Worm (Caenorhabditis elegans): ENCODE measurements around the gene best-1.
A peak's percentile ranks its signal among the peaks of the same experiment; 100 is the strongest.

best-1 gene

DNA sequence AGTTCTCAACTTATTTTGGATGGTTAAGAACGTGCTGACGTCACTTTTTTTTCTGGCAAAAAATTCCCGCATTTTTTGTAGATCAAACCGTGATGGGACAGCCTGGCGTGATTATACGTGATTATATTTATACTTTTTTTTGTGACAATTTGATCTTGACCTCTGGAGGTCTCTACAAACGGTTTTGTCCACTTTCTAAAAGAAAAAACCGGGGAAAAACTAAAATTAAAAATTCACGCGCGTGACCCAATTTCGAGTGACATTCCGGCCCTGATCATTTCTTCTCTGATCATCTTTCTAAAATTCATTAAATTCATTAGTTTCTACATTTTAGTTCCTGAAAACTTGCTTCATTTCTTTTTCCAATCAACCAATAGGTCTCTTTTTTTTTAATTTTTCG, 4.7 kb downstream of the best-1 start, which contains the start of gene rde-11:
Gene rde-11 (plus strand): TSS at position 301 of the 400 bp plus-strand sequence.
- no peak for TF ChIP-seq sea-1 (GFP tag; conservative IDR thresholded peaks at IDR 0.05)

DNA sequence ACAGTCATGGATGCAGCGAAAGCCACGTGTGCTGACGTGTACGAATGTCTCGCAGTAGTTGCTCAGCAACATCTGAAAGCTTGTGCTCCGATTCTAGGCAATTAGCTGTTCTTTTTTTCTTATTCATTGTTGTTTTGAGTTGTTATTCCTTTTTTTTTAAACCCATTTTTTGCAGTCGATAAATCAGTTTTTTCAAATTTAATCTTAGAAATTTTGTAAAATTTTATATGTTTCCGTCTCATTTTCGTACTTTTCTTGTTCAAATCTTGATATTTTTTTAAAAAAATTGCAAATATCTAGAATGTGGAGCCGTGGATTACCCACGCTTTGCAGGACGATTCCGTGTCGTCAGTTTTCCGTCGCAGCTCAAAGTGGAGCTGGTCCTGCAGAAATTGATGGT, 9.2 kb downstream of the best-1 start, which contains the start of gene fask-1:
Gene fask-1 (plus strand): TSS at position 301 of the 400 bp plus-strand sequence.
- no peak for TF ChIP-seq sea-1 (GFP tag; conservative IDR thresholded peaks at IDR 0.05)
- TF ChIP-seq F13C5.2 (tag; optimal IDR thresholded peaks at IDR 0.05): no peak
- TF ChIP-seq tbx-11 (GFP tag; IDR thresholded peaks at IDR 0.05): no peak
- TF ChIP-seq ceh-36 (tag; optimal IDR thresholded peaks at IDR 0.05): no peak
- TF ChIP-seq aly-1 (tag; optimal IDR thresholded peaks at IDR 0.05): no peak
- no peak for TF ChIP-seq hmg-4 (GFP tag; optimal IDR thresholded peaks at IDR 0.05)
- TF ChIP-seq pes-1 (GFP tag; IDR thresholded peaks at IDR 0.05): no peak
- TF ChIP-seq ceh-13 (GFP tag; optimal IDR thresholded peaks at IDR 0.05): no peak
- no peak for TF ChIP-seq tra-4 (tag; optimal IDR thresholded peaks at IDR 0.05)
- TF ChIP-seq ets-7 (tag; optimal IDR thresholded peaks at IDR 0.05): no peak
- no peak for TF ChIP-seq B0310.2 (tag; optimal IDR thresholded peaks at IDR 0.05)
- TF ChIP-seq flt-1 (GFP tag; IDR thresholded peaks at IDR 0.05): no peak
- TF ChIP-seq ama-1 (optimal IDR thresholded peaks at IDR 0.05): no peak
- no peak for TF ChIP-seq hnd-1 (tag; optimal IDR thresholded peaks at IDR 0.05)
- TF ChIP-seq tbx-37 (GFP tag; conservative IDR thresholded peaks at IDR 0.05): no peak
- no peak for TF ChIP-seq hmbx-1 (tag; optimal IDR thresholded peaks at IDR 0.05)
- TF ChIP-seq scrt-1 (GFP tag; IDR thresholded peaks at IDR 0.05): no peak

ce11 chrIV:13098652-13099051, 10.9 kb downstream of the best-1 start, which contains the start of the genes dli-1, tin-9.2 and exos-4.1:
TSS of gene dli-1 (minus strand) at chrIV:13098792.
TSS of gene tin-9.2 (plus strand) at chrIV:13098995.
TSS of gene exos-4.1 (plus strand) at chrIV:13098999.
- peak; percentile 41 for TF ChIP-seq F13C5.2 (tag; optimal IDR thresholded peaks at IDR 0.05)
- no peak for TF ChIP-seq ceh-13 (GFP tag; optimal IDR thresholded peaks at IDR 0.05)

DNA sequence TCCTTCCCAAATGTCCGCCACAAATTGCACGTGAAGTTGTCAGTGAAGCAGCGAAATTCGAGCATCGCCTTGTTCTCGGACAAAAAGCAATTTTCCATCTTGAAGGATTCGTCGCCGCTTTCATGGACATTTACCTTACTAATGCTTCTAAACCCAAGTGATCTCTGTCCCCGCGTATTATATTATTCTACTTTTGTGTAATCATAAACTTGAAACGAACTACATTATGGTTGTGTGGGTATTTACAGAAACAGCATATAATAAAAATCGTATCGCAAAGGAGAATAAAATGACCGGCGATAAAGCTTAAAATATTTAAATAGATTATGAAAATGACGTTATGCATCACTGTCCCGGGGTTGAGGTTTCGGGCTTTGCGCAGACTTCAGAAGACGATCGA, 12.8 kb downstream of the best-1 start:
- no peak for TF ChIP-seq hmbx-1 (tag; optimal IDR thresholded peaks at IDR 0.05)
- no peak for TF ChIP-seq ets-7 (tag; optimal IDR thresholded peaks at IDR 0.05)
- no peak for TF ChIP-seq tra-4 (tag; optimal IDR thresholded peaks at IDR 0.05)

DNA sequence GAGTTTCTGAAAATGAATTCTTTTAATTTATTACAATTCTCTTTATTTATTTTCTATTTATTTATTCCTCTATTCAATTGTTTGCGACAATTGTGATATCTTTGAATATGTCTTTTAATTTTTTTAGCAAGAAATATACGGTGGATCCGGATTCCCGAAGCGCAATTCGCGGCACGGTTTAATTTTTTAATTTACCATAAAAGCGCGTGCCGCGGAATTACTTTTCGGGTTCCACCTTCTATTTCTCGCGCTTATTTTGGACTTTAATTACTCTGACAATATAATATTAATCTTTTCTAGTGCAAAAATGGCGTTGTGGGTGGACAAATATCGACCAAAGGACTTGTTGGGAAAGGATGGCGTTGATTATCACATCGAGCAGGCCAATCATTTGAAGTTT, 14.1 kb downstream of the best-1 start, which contains the start of gene rfc-3:
Gene rfc-3 (plus strand): TSS at position 301 of the 400 bp plus-strand sequence.
- TF ChIP-seq ceh-13 (GFP tag; optimal IDR thresholded peaks at IDR 0.05) (no peak), ama-1 (optimal IDR thresholded peaks at IDR 0.05) (peak; percentile 14), pes-1 (GFP tag; IDR thresholded peaks at IDR 0.05) (no peak), hmg-4 (GFP tag; optimal IDR thresholded peaks at IDR 0.05) (no peak), scrt-1 (GFP tag; IDR thresholded peaks at IDR 0.05) (no peak), tra-4 (tag; optimal IDR thresholded peaks at IDR 0.05) (no peak)

DNA sequence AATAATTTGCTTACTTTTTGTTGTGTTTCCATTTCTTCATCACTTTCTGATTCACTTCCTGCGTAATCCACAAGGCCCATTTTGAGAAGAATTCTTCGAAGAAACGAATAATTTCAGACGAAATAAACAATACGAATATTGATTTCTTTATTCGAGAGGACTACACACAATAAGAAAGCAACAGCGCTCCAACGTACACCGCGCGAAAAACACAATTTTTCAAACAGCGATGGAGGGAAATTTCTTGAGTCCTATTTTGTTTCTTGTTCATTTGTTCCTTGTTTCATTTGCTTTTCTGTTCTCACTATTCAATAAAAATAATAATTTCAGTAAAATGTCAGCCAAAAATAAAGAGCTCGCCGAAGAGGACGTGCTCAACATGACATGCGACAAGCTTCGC, 15.9 kb downstream of the best-1 start, which contains the start of the genes prcc-1 and C39E9.12:
Gene prcc-1 (minus strand): TSS at position 119 of the 400 bp plus-strand sequence.
Gene C39E9.12 (plus strand): TSS at position 331 of the 400 bp plus-strand sequence.
- TF ChIP-seq hnd-1 (tag; optimal IDR thresholded peaks at IDR 0.05) (no peak), scrt-1 (GFP tag; IDR thresholded peaks at IDR 0.05) (no peak), tbx-37 (GFP tag; conservative IDR thresholded peaks at IDR 0.05) (no peak), ets-7 (tag; optimal IDR thresholded peaks at IDR 0.05) (no peak), B0310.2 (tag; optimal IDR thresholded peaks at IDR 0.05) (no peak), sea-1 (GFP tag; conservative IDR thresholded peaks at IDR 0.05) (no peak), tra-4 (tag; optimal IDR thresholded peaks at IDR 0.05) (no peak), hmg-4 (GFP tag; optimal IDR thresholded peaks at IDR 0.05) (no peak), pes-1 (GFP tag; IDR thresholded peaks at IDR 0.05) (no peak), ceh-13 (GFP tag; optimal IDR thresholded peaks at IDR 0.05) (no peak), ama-1 (optimal IDR thresholded peaks at IDR 0.05) (no peak), ceh-36 (tag; optimal IDR thresholded peaks at IDR 0.05) (no peak)

- TF ChIP-seq ama-1 (optimal IDR thresholded peaks at IDR 0.05) (no peak), B0310.2 (tag; optimal IDR thresholded peaks at IDR 0.05) (no peak), sea-1 (GFP tag; conservative IDR thresholded peaks at IDR 0.05) (no peak), scrt-1 (GFP tag; IDR thresholded peaks at IDR 0.05) (no peak), ceh-36 (tag; optimal IDR thresholded peaks at IDR 0.05) (no peak), tra-4 (tag; optimal IDR thresholded peaks at IDR 0.05) (no peak), ets-7 (tag; optimal IDR thresholded peaks at IDR 0.05) (no peak), aly-1 (tag; optimal IDR thresholded peaks at IDR 0.05) (no peak), tbx-37 (GFP tag; conservative IDR thresholded peaks at IDR 0.05) (no peak), hnd-1 (tag; optimal IDR thresholded peaks at IDR 0.05) (no peak), ceh-13 (GFP tag; optimal IDR thresholded peaks at IDR 0.05) (no peak), pes-1 (GFP tag; IDR thresholded peaks at IDR 0.05) (no peak), tbx-11 (GFP tag; IDR thresholded peaks at IDR 0.05) (no peak), flt-1 (GFP tag; IDR thresholded peaks at IDR 0.05) (no peak), hmg-4 (GFP tag; optimal IDR thresholded peaks at IDR 0.05) (no peak), hmbx-1 (tag; optimal IDR thresholded peaks at IDR 0.05) (no peak), F13C5.2 (tag; optimal IDR thresholded peaks at IDR 0.05) (no peak)
Observed at ce11 chrIV:13090967-13091366, 18.6 kb downstream of the best-1 start, which contains the start of gene col-132. TSS of gene col-132 (minus strand) at chrIV:13091067.

DNA sequence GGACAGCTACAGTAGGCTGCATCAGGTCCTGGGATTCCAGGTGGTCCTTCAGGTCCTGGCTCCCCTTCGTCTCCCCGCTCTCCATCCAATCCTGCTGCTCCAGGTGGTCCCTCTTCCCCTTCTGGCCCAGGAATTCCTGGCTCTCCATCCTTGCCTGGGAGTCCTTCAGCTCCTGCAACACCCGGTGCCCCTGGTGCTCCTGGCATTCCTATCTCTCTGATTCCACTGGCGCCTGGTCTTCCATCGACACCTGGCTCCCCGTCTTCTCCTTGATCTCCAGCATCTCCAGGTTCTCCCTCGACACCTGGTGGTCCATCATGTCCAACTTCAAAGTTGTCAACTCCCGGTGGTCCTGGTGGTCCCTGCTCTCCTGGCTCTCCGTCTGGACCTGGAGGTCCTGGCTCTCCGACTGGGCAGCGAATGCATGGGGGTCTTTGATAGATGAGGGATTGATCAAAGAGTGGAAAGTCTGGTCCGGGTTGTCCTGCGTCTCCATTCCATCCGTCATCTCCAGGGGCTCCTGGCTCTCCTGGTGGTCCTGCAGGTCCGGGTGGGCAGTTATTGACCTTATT, 19.8 kb downstream of the best-1 start:
- TF ChIP-seq hmg-4 (GFP tag; optimal IDR thresholded peaks at IDR 0.05) (peak; percentile 42), ceh-13 (GFP tag; optimal IDR thresholded peaks at IDR 0.05) (no peak), ama-1 (optimal IDR thresholded peaks at IDR 0.05) (no peak), tbx-37 (GFP tag; conservative IDR thresholded peaks at IDR 0.05) (no peak), aly-1 (tag; optimal IDR thresholded peaks at IDR 0.05) (no peak), hnd-1 (tag; optimal IDR thresholded peaks at IDR 0.05) (no peak), tra-4 (tag; optimal IDR thresholded peaks at IDR 0.05) (no peak)

Data from whole organism, early embryonic.